Worm (Caenorhabditis elegans) whole organism, late embryonic: ENCODE measurements around the gene pax-1.

Source experiments
- C08G9.2 ChIP-seq: sonication (generic microtip); optimal IDR thresholded peaks from 2 replicates; lab custom pipeline; 2016; ENCODE audit warnings: mild to moderate bottlenecking, missing genetic modification characterization, moderate library complexity, missing compliant biosample characterization
- K02D7.2 ChIP-seq: sonication (generic microtip); optimal IDR thresholded peaks from 2 replicates; lab custom pipeline; 2017; ENCODE audit warnings: mild to moderate bottlenecking, missing genetic modification characterization, missing compliant biosample characterization
- ahr-1 ChIP-seq: sonication (generic microtip); optimal IDR thresholded peaks from 2 replicates; lab custom pipeline; 2016; ENCODE audit warnings: missing genetic modification characterization, missing compliant biosample characterization
- ceh-18 ChIP-seq: sonication (generic microtip); optimal IDR thresholded peaks from 2 replicates; lab custom pipeline; 2016; ENCODE audit warnings: missing genetic modification characterization, missing compliant biosample characterization
- ceh-19 ChIP-seq: fragments of 200-800 bp; sonication (Bioruptor generic); optimal IDR thresholded peaks from 2 replicates; lab custom pipeline; 2018; ENCODE audit warnings: mild to moderate bottlenecking, missing genetic modification characterization, missing compliant biosample characterization
- ceh-22 ChIP-seq: sonication (generic microtip); optimal IDR thresholded peaks from 2 replicates; lab custom pipeline; 2017; ENCODE audit warnings: missing biosample characterization, missing genetic modification characterization
- ceh-24 ChIP-seq: sonication (generic microtip); optimal IDR thresholded peaks from 2 replicates; lab custom pipeline; 2016; ENCODE audit warnings: mild to moderate bottlenecking, missing genetic modification characterization, missing compliant biosample characterization
- ceh-30 ChIP-seq: fragments of 150-350 bp; optimal IDR thresholded peaks from 2 replicates; lab custom pipeline; 2014; ENCODE audit warnings: missing biosample characterization, missing genetic modification characterization
- ceh-48 ChIP-seq: sonication (generic microtip); optimal IDR thresholded peaks from 2 replicates; lab custom pipeline; 2016; ENCODE audit warnings: missing genetic modification characterization, inconsistent platforms, missing compliant biosample characterization
- ceh-9 ChIP-seq: sonication (generic microtip); optimal IDR thresholded peaks from 2 replicates; lab custom pipeline; 2016; ENCODE audit warnings: mild to moderate bottlenecking, missing genetic modification characterization, inconsistent platforms, missing compliant biosample characterization
- che-1 ChIP-seq: sonication (generic microtip); optimal IDR thresholded peaks from 2 replicates; lab custom pipeline; 2016; ENCODE audit warnings: mild to moderate bottlenecking, missing genetic modification characterization, missing compliant biosample characterization
- elt-2 ChIP-seq: sonication (generic microtip); optimal IDR thresholded peaks from 2 replicates; lab custom pipeline; 2016; ENCODE audit warnings: missing genetic modification reagents, missing genetic modification characterization, missing compliant biosample characterization
- eyg-1 ChIP-seq: sonication (generic microtip); optimal IDR thresholded peaks from 2 replicates; lab custom pipeline; 2016; ENCODE audit warnings: missing genotype, missing genetic modification characterization, missing compliant biosample characterization
- gmeb-2 ChIP-seq: sonication (generic microtip); optimal IDR thresholded peaks from 2 replicates; lab custom pipeline; 2016; ENCODE audit warnings: missing genetic modification characterization, inconsistent platforms, missing compliant biosample characterization
- hlh-15 ChIP-seq: sonication (generic microtip); optimal IDR thresholded peaks from 2 replicates; lab custom pipeline; 2016; ENCODE audit warnings: missing genetic modification characterization, missing compliant biosample characterization
- hlh-30 ChIP-seq: sonication (generic microtip); optimal IDR thresholded peaks from 2 replicates; lab custom pipeline; 2017; ENCODE audit warnings: antibody characterized with exemption, missing genetic modification characterization, missing compliant biosample characterization; ENCODE audit not compliant: insufficient read depth
- hlh-8 ChIP-seq: sonication (generic microtip); optimal IDR thresholded peaks from 2 replicates; lab custom pipeline; 2016; ENCODE audit warnings: missing genotype, missing genetic modification characterization, missing compliant biosample characterization
- lin-11 ChIP-seq: fragments of 200-800 bp; sonication (Bioruptor generic); optimal IDR thresholded peaks from 2 replicates; lab custom pipeline; 2018; ENCODE audit warnings: mild to moderate bottlenecking, missing genetic modification characterization, missing compliant biosample characterization
- nfya-1 ChIP-seq: sonication (generic microtip); optimal IDR thresholded peaks from 2 replicates; lab custom pipeline; 2017; ENCODE audit warnings: missing genetic modification characterization, mild to moderate bottlenecking, missing compliant biosample characterization, antibody characterized with exemption, moderate library complexity
- nhr-11 ChIP-seq: fragments of 150-350 bp; optimal IDR thresholded peaks from 2 replicates; lab custom pipeline; 2014; ENCODE audit warnings: missing biosample characterization, missing genetic modification characterization
- nhr-232 ChIP-seq: sonication (generic microtip); optimal IDR thresholded peaks from 2 replicates; lab custom pipeline; 2016; ENCODE audit warnings: missing genetic modification characterization, missing compliant biosample characterization
- npax-4 ChIP-seq: sonication (generic microtip); optimal IDR thresholded peaks from 2 replicates; lab custom pipeline; 2016; ENCODE audit warnings: missing genetic modification characterization, missing compliant biosample characterization
- pha-2 ChIP-seq: sonication (generic microtip); optimal IDR thresholded peaks from 2 replicates; lab custom pipeline; 2017; ENCODE audit warnings: mild to moderate bottlenecking, missing genetic modification characterization, missing compliant biosample characterization
- pqm-1 ChIP-seq: sonication (generic microtip); optimal IDR thresholded peaks from 2 replicates; lab custom pipeline; 2016; ENCODE audit warnings: missing genetic modification characterization, missing compliant biosample characterization
- pros-1 ChIP-seq: fragments of 150-350 bp; optimal IDR thresholded peaks from 2 replicates; lab custom pipeline; 2014; ENCODE audit warnings: missing biosample characterization, missing genetic modification reagents, missing genetic modification characterization
- sdc-2 ChIP-seq: sonication (generic microtip); optimal IDR thresholded peaks from 2 replicates; lab custom pipeline; 2016; ENCODE audit warnings: missing genotype, missing genetic modification characterization, missing compliant biosample characterization
- sox-2 ChIP-seq: fragments of 200-800 bp; sonication (Bioruptor generic); IDR thresholded peaks from 2 replicates; pipeline ENCODE4 v1.3.6; 2022; ENCODE audit warnings: missing genetic modification reagents, missing genetic modification characterization, missing compliant biosample characterization
- tbx-7 ChIP-seq: sonication (generic microtip); optimal IDR thresholded peaks from 2 replicates; lab custom pipeline; 2016; ENCODE audit warnings: missing genotype, missing genetic modification characterization, missing compliant biosample characterization
- ttx-3 ChIP-seq: sonication (generic microtip); optimal IDR thresholded peaks from 2 replicates; lab custom pipeline; 2016; ENCODE audit warnings: missing genetic modification reagents, missing genetic modification characterization, missing compliant biosample characterization
- unc-3 ChIP-seq, 2 experiments: fragments of 200-800 bp in 1 of 2; sonication (Bioruptor generic) in 1 of 2; sonication (generic microtip) in 1 of 2; conservative IDR thresholded peaks in 1 of 2; optimal IDR thresholded peaks in 1 of 2; 2 replicates each; pipeline versions ENCODE4 v1.3.6 to Lab custom; 2016 to 2022; ENCODE audit warnings: missing compliant biosample characterization in 2 of 2, missing genetic modification characterization in 2 of 2, missing genetic modification reagents in 1 of 2
- unc-86 ChIP-seq: sonication (generic microtip); optimal IDR thresholded peaks from 2 replicates; lab custom pipeline; 2016; ENCODE audit warnings: missing genetic modification characterization, missing compliant biosample characterization
- ztf-16 ChIP-seq: sonication (generic microtip); optimal IDR thresholded peaks from 2 replicates; lab custom pipeline; 2017; ENCODE audit warnings: missing genetic modification characterization, missing compliant biosample characterization

The pax-1 gene

ce11 chrV:8259016-8259415 is 34.3 kb downstream of the pax-1 start, which contains the start of gene C16D9.1 (continued):
- no peak for TF ChIP-seq npax-4 (tag; lab: Kevin White, UChicago)

DNA sequence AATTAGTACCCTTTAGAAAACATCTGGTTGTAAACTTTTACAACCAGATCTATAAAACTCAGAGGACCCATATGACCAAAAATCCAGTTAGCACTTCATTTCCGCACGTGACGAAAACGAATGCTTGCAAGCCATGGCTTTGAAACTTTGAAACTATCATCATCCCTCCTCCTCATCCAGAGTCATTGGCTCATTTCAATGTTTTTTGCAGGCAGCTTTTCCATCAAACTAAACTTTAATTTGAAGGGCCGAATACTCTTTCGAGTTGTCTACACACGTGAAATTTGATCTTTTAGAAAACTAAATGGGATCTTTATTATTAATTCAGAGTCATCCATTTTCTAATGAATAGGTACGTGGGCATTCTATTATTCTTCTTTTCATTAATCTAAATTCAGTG is 37.5 kb downstream of the pax-1 start:
- TF ChIP-seq K02D7.2 (no peak), elt-2 (tag; lab: Kevin White, UChicago) (no peak), hlh-15 (tag; lab: Kevin White, UChicago) (no peak), sox-2 (no peak), unc-86 (tag; lab: Kevin White, UChicago) (no peak), ceh-48 (tag; lab: Kevin White, UChicago) (no peak)
- TF ChIP-seq, all 69 proteins: peak for 0

ce11 chrV:8263466-8263865 is 38.7 kb downstream of the pax-1 start, which contains the start of gene C16D9.8:
C16D9.8 (minus strand) TSS chrV:8263566.
- TF ChIP-seq lin-11 (tag; lab: Kevin White, UChicago) = no peak
- no peak for TF ChIP-seq ttx-3 (tag; lab: Kevin White, UChicago)
- TF ChIP-seq ahr-1 (tag; lab: Kevin White, UChicago) = no peak
- no peak for TF ChIP-seq unc-86 (tag; lab: Kevin White, UChicago)
- TF ChIP-seq ceh-18 = no peak
- TF ChIP-seq sdc-2 (tag; lab: Kevin White, UChicago) = no peak
- no peak for TF ChIP-seq unc-3 (GFP tag; conservative IDR thresholded peaks at IDR 0.05; lab: Robert Waterston, UW)
- no peak for TF ChIP-seq unc-3 (tag; optimal IDR thresholded peaks at IDR 0.05; lab: Kevin White, UChicago)
- TF ChIP-seq pqm-1 = no peak
- no peak for TF ChIP-seq pha-2
- no peak for TF ChIP-seq nhr-232 (tag; lab: Kevin White, UChicago)
- TF ChIP-seq eyg-1 = no peak
- TF ChIP-seq tbx-7 (tag; lab: Kevin White, UChicago) = no peak
- no peak for TF ChIP-seq ceh-9 (tag; lab: Kevin White, UChicago)
- no peak for TF ChIP-seq nfya-1 (tag; lab: Kevin White, UChicago)
- no peak for TF ChIP-seq pros-1

DNA sequence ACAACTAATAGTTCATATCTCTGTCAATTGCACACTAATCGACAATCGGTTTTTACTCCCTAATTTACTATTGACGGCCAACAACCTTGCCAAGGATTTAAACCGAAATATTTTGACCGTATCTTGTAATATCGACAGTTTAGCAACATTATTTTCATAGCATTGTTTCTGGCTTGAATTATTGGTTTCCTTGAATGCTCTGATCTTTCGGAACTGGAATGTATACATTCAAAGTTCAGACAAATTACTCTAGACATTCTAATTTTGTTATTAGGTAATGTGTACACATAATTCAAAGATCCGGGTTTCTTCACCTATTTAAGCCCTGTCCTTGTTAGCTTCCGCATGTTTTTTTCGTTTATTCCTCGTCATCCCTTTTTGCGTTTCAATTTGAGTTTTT is 39.2 kb downstream of the pax-1 start, which contains the start of gene C16D9.9:
C16D9.9 (plus strand) TSS at position 301 of the 400 bp plus-strand sequence.
- TF ChIP-seq ztf-16 (tag; lab: Kevin White, UChicago) (no peak), ceh-24 (tag; lab: Kevin White, UChicago) (no peak), che-1 (tag; lab: Kevin White, UChicago) (no peak)

- TF ChIP-seq nhr-11 = no peak
- no peak for TF ChIP-seq sdc-2 (tag; lab: Kevin White, UChicago)
- no peak for TF ChIP-seq ceh-22 (tag; lab: Kevin White, UChicago)
- no peak for TF ChIP-seq ztf-16 (tag; lab: Kevin White, UChicago)
- no peak for TF ChIP-seq ceh-48 (tag; lab: Kevin White, UChicago)
- TF ChIP-seq unc-3 (GFP tag; conservative IDR thresholded peaks at IDR 0.05; lab: Robert Waterston, UW) = no peak
- TF ChIP-seq unc-3 (tag; optimal IDR thresholded peaks at IDR 0.05; lab: Kevin White, UChicago) = no peak
- TF ChIP-seq nhr-232 (tag; lab: Kevin White, UChicago) = no peak
- TF ChIP-seq C08G9.2 = no peak
- TF ChIP-seq gmeb-2 (tag; lab: Kevin White, UChicago) = no peak
- TF ChIP-seq ceh-30 (tag; lab: Kevin White, UChicago) = no peak
- no peak for TF ChIP-seq che-1 (tag; lab: Kevin White, UChicago)
- no peak for TF ChIP-seq ceh-19 (GFP tag; lab: Kevin White, UChicago)
- TF ChIP-seq hlh-30 (tag; lab: Kevin White, UChicago) = no peak
- TF ChIP-seq ahr-1 (tag; lab: Kevin White, UChicago) = no peak
- TF ChIP-seq hlh-8 = no peak
Observed at ce11 chrV:8266232-8266631, 41.5 kb downstream of the pax-1 start, which contains the start of gene F21F8.5. F21F8.5 (minus strand) TSS chrV:8266332.
